Fruit fly (Drosophila melanogaster) whole organism: ENCODE measurements around the gene toy.

Source experiments
- EcR ChIP-seq, 2 experiments: fragments of >200 bp; optimal IDR thresholded peaks; 2 replicates each; lab custom pipeline; 2017; ENCODE audit warnings: missing biosample characterization in 2 of 2, missing genetic modification characterization in 2 of 2, missing genetic modification reagents in 2 of 2
- pan ChIP-seq: fragments of >200 bp; optimal IDR thresholded peaks from 2 replicates; lab custom pipeline; 2017

dm6 chr4:1032610-1033297 lies 43.2 kb downstream of the toy start:
- TF ChIP-seq pan = no peak
- TF ChIP-seq EcR (GFP tag; optimal IDR thresholded peaks at IDR 0.05; lab: Kevin White, UChicago) = no peak
